Worm (Caenorhabditis elegans) whole organism, L1 larva: Measurements from ENCODE around the gene cysl-3.

Experiments used
- egl-27 ChIP-seq, 2 experiments: fragments of 150-350 bp in 1 of 2; sonication (generic microtip); optimal IDR thresholded peaks; 3 replicates each; lab custom pipeline; 2017 to 2018; ENCODE audit warnings: missing biosample characterization in 2 of 2, missing genetic modification characterization in 2 of 2, missing genetic modification reagents in 2 of 2
- lsy-2 ChIP-seq, 2 experiments: fragments of 150-350 bp; optimal IDR thresholded peaks; 2 replicates each; lab custom pipeline; 2014; ENCODE audit warnings: missing biosample characterization in 2 of 2, missing genetic modification characterization in 2 of 2
- rnt-1 ChIP-seq: sonication (generic microtip); optimal IDR thresholded peaks from 2 replicates; lab custom pipeline; 2016; ENCODE audit warnings: mild to moderate bottlenecking, missing genetic modification characterization, moderate library complexity, missing compliant biosample characterization

DNA sequence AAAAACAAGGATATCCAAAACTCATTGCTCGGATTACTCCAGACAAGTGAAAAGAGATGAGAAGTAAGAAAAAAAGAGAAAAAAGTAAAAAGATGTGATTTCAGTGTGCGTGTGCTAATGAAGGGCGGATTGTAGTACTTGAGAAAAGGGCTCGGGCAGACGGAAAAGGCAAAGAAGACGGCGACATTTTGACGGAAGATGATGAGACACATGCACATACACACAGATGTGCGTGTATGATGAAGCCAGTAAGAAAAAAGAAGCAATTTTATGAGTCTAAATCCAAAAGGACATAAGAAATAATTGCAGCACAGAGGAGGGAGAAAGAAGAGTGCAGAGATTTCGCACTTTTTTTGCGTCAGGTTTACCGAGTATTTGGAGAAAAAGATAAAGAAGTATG, 12.6 kb upstream of the cysl-3 start:
- TF ChIP-seq lsy-2 (tag; optimal IDR thresholded peaks at IDR 0.05; lab: Kevin White, UChicago) (no peak), egl-27 (tag; optimal IDR thresholded peaks at IDR 0.05; lab: Kevin White, UChicago) (no peak), rnt-1 (tag; lab: Kevin White, UChicago) (no peak)
